Worm (Caenorhabditis elegans) whole organism, L4 larva: ENCODE data around the gene Y38H6C.24.

Experiments
- Y48G9A.11 ChIP-seq: fragments of 200-800 bp; sonication (Bioruptor generic); IDR thresholded peaks from 2 replicates; pipeline ENCODE4 v1.3.6; 2022; ENCODE audit warnings: missing genetic modification reagents, missing genetic modification characterization, missing compliant biosample characterization
- fkh-10 ChIP-seq: fragments of 150-350 bp; optimal IDR thresholded peaks from 2 replicates; lab custom pipeline; 2014; ENCODE audit warnings: missing biosample characterization, missing genetic modification reagents, missing genetic modification characterization
- jun-1 ChIP-seq: fragments of 150-350 bp; optimal IDR thresholded peaks from 2 replicates; lab custom pipeline; 2014; ENCODE audit warnings: missing biosample characterization, missing genetic modification reagents, missing genetic modification characterization
- mdl-1 ChIP-seq, 2 experiments: fragments of 150-350 bp in 1 of 2; sonication (generic microtip) in 1 of 2; optimal IDR thresholded peaks; 2 replicates each; lab custom pipeline; 2014 to 2017; ENCODE audit warnings: missing biosample characterization in 2 of 2, missing genetic modification characterization in 2 of 2
- mes-2 ChIP-seq: sonication (generic microtip); optimal IDR thresholded peaks from 2 replicates; lab custom pipeline; 2016; ENCODE audit warnings: missing genotype, mild to moderate bottlenecking, missing genetic modification characterization, missing compliant biosample characterization; ENCODE audit not compliant: poor library complexity, severe bottlenecking
- nhr-25 ChIP-seq: sonication (generic microtip); optimal IDR thresholded peaks from 2 replicates; lab custom pipeline; 2017; ENCODE audit warnings: missing genetic modification characterization, mild to moderate bottlenecking, missing compliant biosample characterization, antibody characterized with exemption, moderate library complexity, borderline replicate concordance; ENCODE audit not compliant: insufficient read depth
- nhr-28 ChIP-seq: fragments of 150-350 bp; optimal IDR thresholded peaks from 2 replicates; lab custom pipeline; 2014; ENCODE audit warnings: missing biosample characterization, missing genetic modification characterization
- pha-4 ChIP-seq, 2 experiments: fragments of 150-350 bp in 1 of 2; fragments of 200-800 bp in 1 of 2; sonication (Bioruptor generic) in 1 of 2; IDR thresholded peaks in 1 of 2; optimal IDR thresholded peaks in 1 of 2; 2 replicates each; pipeline versions ENCODE4 v1.3.6 to Lab custom; 2014 to 2022; ENCODE audit warnings: missing genetic modification characterization in 2 of 2, missing genetic modification reagents in 2 of 2, missing biosample characterization in 1 of 2, missing compliant biosample characterization in 1 of 2

- no peak for TF ChIP-seq fkh-10 (GFP tag; lab: Kevin White, UChicago)
- TF ChIP-seq mes-2, result peak; percentile 27
- TF ChIP-seq pha-4 (GFP tag; IDR thresholded peaks at IDR 0.05; lab: Robert Waterston, UW), result no peak
- no peak for TF ChIP-seq pha-4 (tag; optimal IDR thresholded peaks at IDR 0.05; lab: Kevin White, UChicago)
- no peak for TF ChIP-seq nhr-25 (tag; lab: Kevin White, UChicago)
- TF ChIP-seq Y48G9A.11, result no peak
- peak; percentile 63 for TF ChIP-seq nhr-28 (tag; lab: Kevin White, UChicago)
- no peak for TF ChIP-seq jun-1
- TF ChIP-seq mdl-1 (tag; optimal IDR thresholded peaks at IDR 0.05; lab: Kevin White, UChicago), result peak in 1 of 2 experiments; percentile 44
Observed at ce11 chrV:20498980-20499379, 27.3 kb upstream of the Y38H6C.24 start, which contains the start of gene dct-16.
